Worm (Caenorhabditis elegans) whole organism, L4 larva: ENCODE results near the gene ZK1240.8.

Experiments
- Y5F2A.4 ChIP-seq: fragments of 200-800 bp; sonication (Bioruptor generic); optimal IDR thresholded peaks from 2 replicates; lab custom pipeline; 2018; ENCODE audit warnings: mild to moderate bottlenecking, missing genetic modification characterization, missing compliant biosample characterization
- ZK337.2 ChIP-seq: fragments of 200-800 bp; sonication (Bioruptor generic); IDR thresholded peaks from 2 replicates; pipeline ENCODE4 v1.3.6; 2022; ENCODE audit warnings: missing genetic modification reagents, missing genetic modification characterization, missing compliant biosample characterization
- aha-1 ChIP-seq: fragments of 150-350 bp; peaks from one replicate; lab custom pipeline; 2014; ENCODE audit warnings: missing biosample characterization, missing genetic modification characterization
- aly-2 ChIP-seq: sonication (generic microtip); optimal IDR thresholded peaks from 2 replicates; lab custom pipeline; 2018; ENCODE audit warnings: missing biosample characterization, missing genetic modification characterization
- attf-4 ChIP-seq: sonication (generic microtip); optimal IDR thresholded peaks from 3 replicates; lab custom pipeline; 2017; ENCODE audit warnings: missing biosample characterization, missing genetic modification characterization
- daf-16 ChIP-seq, 3 experiments: sonication (generic microtip); optimal IDR thresholded peaks; 2 replicates each; lab custom pipeline; 2016 to 2017; ENCODE audit warnings: missing genetic modification characterization in 3 of 3, missing genetic modification reagents in 3 of 3, mild to moderate bottlenecking in 2 of 3, missing compliant biosample characterization in 2 of 3, missing biosample characterization in 1 of 3, moderate library complexity in 1 of 3
- daf-19 ChIP-seq: fragments of 200-800 bp; sonication (Bioruptor generic); conservative IDR thresholded peaks from 2 replicates; pipeline ENCODE4 v1.3.6; 2022; ENCODE audit warnings: missing genetic modification characterization, missing compliant biosample characterization
- dmd-9 ChIP-seq: fragments of 200-800 bp; sonication (Bioruptor generic); IDR thresholded peaks from 2 replicates; pipeline ENCODE4 v1.3.6; 2022; ENCODE audit warnings: missing genetic modification reagents, missing genetic modification characterization, missing compliant biosample characterization
- duxl-1 ChIP-seq: sonication (generic microtip); optimal IDR thresholded peaks from 2 replicates; lab custom pipeline; 2016; ENCODE audit warnings: mild to moderate bottlenecking, missing genetic modification characterization, moderate library complexity, missing compliant biosample characterization; ENCODE audit not compliant: poor library complexity
- dve-1 ChIP-seq: sonication (generic microtip); optimal IDR thresholded peaks from 2 replicates; lab custom pipeline; 2017; ENCODE audit warnings: antibody characterized with exemption, mild to moderate bottlenecking, missing genetic modification characterization, missing compliant biosample characterization; ENCODE audit not compliant: insufficient read depth
- fkh-10 ChIP-seq: fragments of 150-350 bp; optimal IDR thresholded peaks from 2 replicates; lab custom pipeline; 2014; ENCODE audit warnings: missing biosample characterization, missing genetic modification reagents, missing genetic modification characterization
- gei-8 ChIP-seq: fragments of 200-800 bp; sonication (Bioruptor generic); optimal IDR thresholded peaks from 2 replicates; lab custom pipeline; 2018; ENCODE audit warnings: mild to moderate bottlenecking, missing genetic modification characterization, missing compliant biosample characterization
- hif-1 ChIP-seq, 2 experiments: sonication (generic microtip); optimal IDR thresholded peaks; 2 replicates each; lab custom pipeline; 2016 to 2017; ENCODE audit warnings: missing compliant biosample characterization in 2 of 2, missing genetic modification characterization in 2 of 2, missing genetic modification reagents in 2 of 2, missing genotype in 2 of 2, mild to moderate bottlenecking in 1 of 2
- jun-1 ChIP-seq: fragments of 150-350 bp; optimal IDR thresholded peaks from 2 replicates; lab custom pipeline; 2014; ENCODE audit warnings: missing biosample characterization, missing genetic modification reagents, missing genetic modification characterization
- lin-13 ChIP-seq: fragments of 150-350 bp; optimal IDR thresholded peaks from 2 replicates; lab custom pipeline; 2014; ENCODE audit warnings: missing biosample characterization, missing genetic modification reagents, missing genetic modification characterization
- lir-3 ChIP-seq: sonication (generic microtip); optimal IDR thresholded peaks from 2 replicates; lab custom pipeline; 2016; ENCODE audit warnings: mild to moderate bottlenecking, missing genetic modification characterization, missing compliant biosample characterization
- mdl-1 ChIP-seq, 2 experiments: fragments of 150-350 bp in 1 of 2; sonication (generic microtip) in 1 of 2; optimal IDR thresholded peaks; 2 replicates each; lab custom pipeline; 2014 to 2017; ENCODE audit warnings: missing biosample characterization in 2 of 2, missing genetic modification characterization in 2 of 2
- mep-1 ChIP-seq: fragments of 150-350 bp; sonication (generic microtip); optimal IDR thresholded peaks from 3 replicates; lab custom pipeline; 2014; ENCODE audit warnings: missing biosample characterization, missing genetic modification characterization
- mes-2 ChIP-seq: sonication (generic microtip); optimal IDR thresholded peaks from 2 replicates; lab custom pipeline; 2016; ENCODE audit warnings: missing genotype, mild to moderate bottlenecking, missing genetic modification characterization, missing compliant biosample characterization; ENCODE audit not compliant: poor library complexity, severe bottlenecking
- nhr-102 ChIP-seq: sonication (generic microtip); optimal IDR thresholded peaks from 2 replicates; lab custom pipeline; 2016; ENCODE audit warnings: mild to moderate bottlenecking, missing genetic modification characterization, moderate library complexity, missing compliant biosample characterization
- nhr-237 ChIP-seq: sonication (generic microtip); optimal IDR thresholded peaks from 2 replicates; lab custom pipeline; 2017; ENCODE audit warnings: missing biosample characterization, missing genetic modification characterization
- nhr-28 ChIP-seq: fragments of 150-350 bp; optimal IDR thresholded peaks from 2 replicates; lab custom pipeline; 2014; ENCODE audit warnings: missing biosample characterization, missing genetic modification characterization
- pha-4 ChIP-seq, 2 experiments: fragments of 150-350 bp in 1 of 2; fragments of 200-800 bp in 1 of 2; sonication (Bioruptor generic) in 1 of 2; IDR thresholded peaks in 1 of 2; optimal IDR thresholded peaks in 1 of 2; 2 replicates each; pipeline versions ENCODE4 v1.3.6 to Lab custom; 2014 to 2022; ENCODE audit warnings: missing genetic modification characterization in 2 of 2, missing genetic modification reagents in 2 of 2, missing biosample characterization in 1 of 2, missing compliant biosample characterization in 1 of 2
- saeg-2 ChIP-seq: fragments of 200-800 bp; sonication (Bioruptor generic); IDR thresholded peaks from 2 replicates; pipeline ENCODE4 v1.3.6; 2022; ENCODE audit warnings: missing genetic modification reagents, missing genetic modification characterization, missing compliant biosample characterization
- sdz-12 ChIP-seq: fragments of 200-800 bp; sonication (Bioruptor generic); optimal IDR thresholded peaks from 2 replicates; lab custom pipeline; 2018; ENCODE audit warnings: mild to moderate bottlenecking, missing genetic modification characterization, missing compliant biosample characterization
- set-16 ChIP-seq: fragments of 200-800 bp; sonication (Bioruptor generic); IDR thresholded peaks from 2 replicates; pipeline ENCODE4 v1.3.6; 2022; ENCODE audit warnings: missing genetic modification reagents, missing genetic modification characterization, missing compliant biosample characterization
- skn-1 ChIP-seq: fragments of 150-350 bp; optimal IDR thresholded peaks from 2 replicates; lab custom pipeline; 2014; ENCODE audit warnings: missing biosample characterization, missing genetic modification characterization
- unc-39 ChIP-seq: sonication (generic microtip); optimal IDR thresholded peaks from 2 replicates; lab custom pipeline; 2017; ENCODE audit warnings: missing biosample characterization, missing genetic modification characterization
- unc-62 ChIP-seq, 3 experiments: fragments of 150-350 bp in 1 of 3; sonication (generic microtip); optimal IDR thresholded peaks in 2 of 3; peaks in 1 of 3; 1 replicate in 1 of 3; 2 replicates in 2 of 3; lab custom pipeline; 2014 to 2017; ENCODE audit warnings: missing biosample characterization in 3 of 3, missing genetic modification characterization in 3 of 3, missing genetic modification reagents in 3 of 3, missing genotype in 1 of 3
- vab-7 ChIP-seq: fragments of 200-800 bp; sonication (Bioruptor generic); IDR thresholded peaks from 2 replicates; pipeline ENCODE4 v1.3.6; 2022; ENCODE audit warnings: missing genetic modification reagents, missing genetic modification characterization, missing compliant biosample characterization
- ztf-11 ChIP-seq: fragments of 150-350 bp; optimal IDR thresholded peaks from 2 replicates; lab custom pipeline; 2014; ENCODE audit warnings: missing biosample characterization, missing genetic modification characterization

ZK1240.8 gene

ce11 chrII:2305507-2305906 is 23.4 kb downstream of the ZK1240.8 start (continued):
- no peak for TF ChIP-seq hif-1 (tag; optimal IDR thresholded peaks at IDR 0.05; lab: Kevin White, UChicago)
- no peak for TF ChIP-seq ztf-11 (tag; lab: Kevin White, UChicago)
- TF ChIP-seq dmd-9 (GFP tag; lab: Robert Waterston, UW) = no peak
- no peak for TF ChIP-seq mes-2
- no peak for TF ChIP-seq gei-8 (GFP tag; lab: Kevin White, UChicago)
- no peak for TF ChIP-seq pha-4 (GFP tag; IDR thresholded peaks at IDR 0.05; lab: Robert Waterston, UW)
- TF ChIP-seq pha-4 (tag; optimal IDR thresholded peaks at IDR 0.05; lab: Kevin White, UChicago) = no peak
- TF ChIP-seq attf-4 (tag; lab: Kevin White, UChicago) = no peak
- peak; percentile 61 for TF ChIP-seq nhr-28 (tag; lab: Kevin White, UChicago)
- TF ChIP-seq aha-1 (tag; lab: Kevin White, UChicago) = peak; percentile 10
- no peak for TF ChIP-seq daf-16 (GFP tag; optimal IDR thresholded peaks at IDR 0.05; lab: Kevin White, UChicago)
- TF ChIP-seq daf-16 (tag; optimal IDR thresholded peaks at IDR 0.05; lab: Kevin White, UChicago) = peak; percentile 52
- TF ChIP-seq fkh-10 (GFP tag; lab: Kevin White, UChicago) = no peak
- no peak for TF ChIP-seq Y5F2A.4 (GFP tag; lab: Kevin White, UChicago)
- TF ChIP-seq ZK337.2 = no peak
- no peak for TF ChIP-seq mdl-1 (tag; optimal IDR thresholded peaks at IDR 0.05; lab: Kevin White, UChicago)
- TF ChIP-seq mep-1 (tag; lab: Kevin White, UChicago) = no peak
- TF ChIP-seq skn-1 (tag; lab: Kevin White, UChicago) = no peak
- no peak for TF ChIP-seq lin-13
- TF ChIP-seq daf-19 (GFP tag; lab: Robert Waterston, UW) = no peak
- no peak for TF ChIP-seq saeg-2 (GFP tag; lab: Robert Waterston, UW)
- no peak for TF ChIP-seq aly-2
- TF ChIP-seq lir-3 (tag; lab: Kevin White, UChicago) = no peak
- no peak for TF ChIP-seq vab-7 (GFP tag; lab: Robert Waterston, UW)
- TF ChIP-seq nhr-237 (tag; lab: Kevin White, UChicago) = no peak
- no peak for TF ChIP-seq dve-1
- no peak for TF ChIP-seq jun-1 (tag; lab: Kevin White, UChicago)
- no peak for TF ChIP-seq unc-39

ce11 chrII:2304575-2304974 is 24.3 kb downstream of the ZK1240.8 start:
- TF ChIP-seq aha-1 (tag; lab: Kevin White, UChicago) = peak; percentile 23
- TF ChIP-seq sdz-12 = no peak

- TF ChIP-seq nhr-102 (no peak), pha-4 (GFP tag; IDR thresholded peaks at IDR 0.05; lab: Robert Waterston, UW) (no peak), pha-4 (tag; optimal IDR thresholded peaks at IDR 0.05; lab: Kevin White, UChicago) (no peak)
These were observed 26.5 kb downstream of the ZK1240.8 start, which contains the start of gene B0281.6 for ce11 chrII:2302330-2302729. TSS of gene B0281.6 (minus strand) at chrII:2302430.

- TF ChIP-seq set-16 = no peak
- peak; percentile 29 for TF ChIP-seq aha-1 (tag; lab: Kevin White, UChicago)
These were observed 28.0 kb downstream of the ZK1240.8 start, which contains the start of gene B0281.5 for ce11 chrII:2300861-2301260. TSS of gene B0281.5 (minus strand) at chrII:2300961.

ce11 chrII:2298742-2299141 is 30.1 kb downstream of the ZK1240.8 start, which contains the start of gene B0281.4:
TSS of gene B0281.4 (minus strand) at chrII:2298842.
- TF ChIP-seq sdz-12 = no peak

ce11 chrII:2295817-2296315 is 33.0 kb downstream of the ZK1240.8 start, which contains the start of gene fbxc-25:
TSS of gene fbxc-25 (minus strand) at chrII:2296265.
- no peak for TF ChIP-seq fkh-10 (GFP tag; lab: Kevin White, UChicago)
- TF ChIP-seq unc-62 (GFP tag; optimal IDR thresholded peaks at IDR 0.05 in 1 of 2; lab: Kevin White, UChicago) = peak in 1 of 2 experiments; percentile 65
- TF ChIP-seq unc-62 (tag; optimal IDR thresholded peaks at IDR 0.05; lab: Kevin White, UChicago) = no peak
- TF ChIP-seq aha-1 (tag; lab: Kevin White, UChicago) = peak; percentile 91
- no peak for TF ChIP-seq duxl-1 (tag; lab: Kevin White, UChicago)
